Worm (Caenorhabditis elegans) whole organism, L3 larva: ENCODE results near the gene F49F1.4.
A peak's percentile ranks its signal among the peaks of the same experiment; 100 is the strongest.

Source experiments
- ZK546.5 ChIP-seq: sonication (generic microtip); optimal IDR thresholded peaks from 2 replicates; lab custom pipeline; 2017; ENCODE audit warnings: missing biosample characterization, missing genetic modification characterization
- aly-2 ChIP-seq: fragments of 150-350 bp; optimal IDR thresholded peaks from 2 replicates; lab custom pipeline; 2014; ENCODE audit warnings: missing biosample characterization, missing genetic modification characterization
- ama-1 ChIP-seq: fragments of 150-350 bp; optimal IDR thresholded peaks from 2 replicates; lab custom pipeline; 2018
- ceh-16 ChIP-seq: sonication (generic microtip); optimal IDR thresholded peaks from 2 replicates; lab custom pipeline; 2017; ENCODE audit warnings: missing biosample characterization, missing genetic modification characterization
- ceh-9 ChIP-seq: sonication (generic microtip); optimal IDR thresholded peaks from 2 replicates; lab custom pipeline; 2018; ENCODE audit warnings: missing biosample characterization, missing genetic modification characterization
- egl-27 ChIP-seq: sonication (generic microtip); optimal IDR thresholded peaks from 4 replicates; lab custom pipeline; 2017; ENCODE audit warnings: missing biosample characterization, missing genetic modification reagents, missing genetic modification characterization
- egl-5 ChIP-seq: fragments of 150-350 bp; optimal IDR thresholded peaks from 2 replicates; lab custom pipeline; 2017; ENCODE audit warnings: missing biosample characterization, missing genetic modification reagents, missing genetic modification characterization, inconsistent platforms
- elt-1 ChIP-seq: fragments of 150-350 bp; optimal IDR thresholded peaks from 2 replicates; lab custom pipeline; 2014; ENCODE audit warnings: missing biosample characterization, missing genetic modification characterization
- elt-2 ChIP-seq: sonication (generic microtip); optimal IDR thresholded peaks from 2 replicates; lab custom pipeline; 2016; ENCODE audit warnings: missing genetic modification reagents, mild to moderate bottlenecking, missing genetic modification characterization, missing compliant biosample characterization
- elt-3 ChIP-seq, 3 experiments: fragments of 150-350 bp in 1 of 3; sonication (generic microtip) in 2 of 3; optimal IDR thresholded peaks; 2 replicates in 2 of 3; 4 replicates in 1 of 3; lab custom pipeline; 2014 to 2017; ENCODE audit warnings: missing biosample characterization in 3 of 3, missing genetic modification characterization in 3 of 3
- eor-1 ChIP-seq, 2 experiments: fragments of 150-350 bp; optimal IDR thresholded peaks; 2 replicates each; lab custom pipeline; 2014 to 2018; ENCODE audit warnings: missing biosample characterization in 2 of 2, missing genetic modification characterization in 2 of 2
- fkh-10 ChIP-seq: sonication (generic microtip); optimal IDR thresholded peaks from 2 replicates; lab custom pipeline; 2017; ENCODE audit warnings: missing biosample characterization, missing genetic modification reagents, missing genetic modification characterization
- fkh-2 ChIP-seq: fragments of 150-350 bp; optimal IDR thresholded peaks from 2 replicates; lab custom pipeline; 2014; ENCODE audit warnings: missing biosample characterization, missing genetic modification reagents, missing genetic modification characterization
- fos-1 ChIP-seq: fragments of 150-350 bp; optimal IDR thresholded peaks from 2 replicates; lab custom pipeline; 2014; ENCODE audit warnings: missing biosample characterization, missing genetic modification characterization
- hmg-11 ChIP-seq: sonication (generic microtip); optimal IDR thresholded peaks from 2 replicates; lab custom pipeline; 2016; ENCODE audit warnings: missing genetic modification characterization, missing compliant biosample characterization
- jun-1 ChIP-seq: fragments of 150-350 bp; optimal IDR thresholded peaks from 2 replicates; lab custom pipeline; 2014; ENCODE audit warnings: missing biosample characterization, missing genetic modification reagents, missing genetic modification characterization
- lin-15B ChIP-seq: fragments of 150-350 bp; optimal IDR thresholded peaks from 2 replicates; lab custom pipeline; 2014; ENCODE audit warnings: missing biosample characterization, missing genetic modification characterization
- lsy-12 ChIP-seq: sonication (generic microtip); optimal IDR thresholded peaks from 2 replicates; lab custom pipeline; 2016; ENCODE audit warnings: mild to moderate bottlenecking, missing genetic modification characterization, missing compliant biosample characterization
- mdl-1 ChIP-seq: fragments of 150-350 bp; optimal IDR thresholded peaks from 2 replicates; lab custom pipeline; 2014; ENCODE audit warnings: missing biosample characterization, missing genetic modification characterization
- nfya-1 ChIP-seq: sonication (generic microtip); optimal IDR thresholded peaks from 2 replicates; lab custom pipeline; 2017; ENCODE audit warnings: missing genetic modification characterization, mild to moderate bottlenecking, missing compliant biosample characterization, antibody characterized with exemption, moderate library complexity; ENCODE audit not compliant: insufficient read depth
- nhr-11 ChIP-seq: fragments of 150-350 bp; optimal IDR thresholded peaks from 2 replicates; lab custom pipeline; 2014; ENCODE audit warnings: missing biosample characterization, missing genetic modification characterization
- nhr-12 ChIP-seq: fragments of 150-350 bp; optimal IDR thresholded peaks from 2 replicates; lab custom pipeline; 2014; ENCODE audit warnings: missing biosample characterization, missing genetic modification characterization
- nhr-237 ChIP-seq: fragments of 150-350 bp; optimal IDR thresholded peaks from 2 replicates; lab custom pipeline; 2014; ENCODE audit warnings: missing biosample characterization, missing genetic modification characterization
- nhr-28 ChIP-seq: fragments of 150-350 bp; optimal IDR thresholded peaks from 2 replicates; lab custom pipeline; 2014; ENCODE audit warnings: missing biosample characterization, missing genetic modification characterization
- nhr-43 ChIP-seq: sonication (generic microtip); optimal IDR thresholded peaks from 2 replicates; lab custom pipeline; 2016; ENCODE audit warnings: mild to moderate bottlenecking, missing genetic modification characterization, missing compliant biosample characterization; ENCODE audit not compliant: poor library complexity, severe bottlenecking
- nhr-76 ChIP-seq: fragments of 150-350 bp; sonication (generic microtip); optimal IDR thresholded peaks from 5 replicates; lab custom pipeline; 2014; ENCODE audit warnings: missing biosample characterization, missing genetic modification characterization
- pha-4 ChIP-seq: fragments of 150-350 bp; optimal IDR thresholded peaks from 2 replicates; lab custom pipeline; 2014; ENCODE audit warnings: missing biosample characterization, missing genetic modification reagents, missing genetic modification characterization
- pqm-1 ChIP-seq: fragments of 150-350 bp; optimal IDR thresholded peaks from 2 replicates; lab custom pipeline; 2017; ENCODE audit warnings: missing biosample characterization, missing genetic modification characterization, inconsistent platforms
- skn-1 ChIP-seq: fragments of 150-350 bp; optimal IDR thresholded peaks from 2 replicates; lab custom pipeline; 2014; ENCODE audit warnings: missing biosample characterization, missing genetic modification characterization
- snpc-4 ChIP-seq: fragments of 150-350 bp; optimal IDR thresholded peaks from 2 replicates; lab custom pipeline; 2014; ENCODE audit warnings: missing biosample characterization, missing genetic modification characterization
- tbx-2 ChIP-seq: sonication (generic microtip); optimal IDR thresholded peaks from 2 replicates; lab custom pipeline; 2016; ENCODE audit warnings: mild to moderate bottlenecking, missing genetic modification characterization, missing compliant biosample characterization
- unc-62 ChIP-seq: fragments of 150-350 bp; sonication (generic microtip); optimal IDR thresholded peaks from 4 replicates; lab custom pipeline; 2014; ENCODE audit warnings: missing biosample characterization, missing genetic modification reagents, missing genetic modification characterization
- ztf-11 ChIP-seq: fragments of 150-350 bp; optimal IDR thresholded peaks from 2 replicates; lab custom pipeline; 2014; ENCODE audit warnings: missing biosample characterization, missing genetic modification characterization
- ztf-4 ChIP-seq: fragments of 150-350 bp; optimal IDR thresholded peaks from 2 replicates; lab custom pipeline; 2014; ENCODE audit warnings: missing biosample characterization, missing genetic modification characterization

Gene F49F1.4

ce11 chrIV:4085787-4086262 is 29.7 kb downstream of the F49F1.4 start, which contains the start of gene C35B1.2:
TSS of gene C35B1.2 (plus strand) at chrIV:4086212.
- TF ChIP-seq lin-15B (tag; lab: Kevin White, UChicago) = peak; percentile 2
- TF ChIP-seq elt-2 (tag; lab: Kevin White, UChicago) = no peak
- no peak for TF ChIP-seq pqm-1
- no peak for TF ChIP-seq fkh-2 (tag; lab: Kevin White, UChicago)
- TF ChIP-seq nhr-43 (tag; lab: Kevin White, UChicago) = no peak
- no peak for TF ChIP-seq nhr-12
- no peak for TF ChIP-seq ceh-16
- no peak for TF ChIP-seq ztf-4 (tag; lab: Kevin White, UChicago)
- no peak for TF ChIP-seq egl-27 (tag; lab: Kevin White, UChicago)
- no peak for TF ChIP-seq tbx-2 (tag; lab: Kevin White, UChicago)
- peak; percentile 4 for TF ChIP-seq hmg-11
- peak; percentile 14 for TF ChIP-seq nfya-1 (tag; lab: Kevin White, UChicago)

ce11 chrIV:4085022-4085421 is 30.5 kb downstream of the F49F1.4 start:
- no peak for TF ChIP-seq nhr-237 (tag; lab: Kevin White, UChicago)
- TF ChIP-seq skn-1 = peak; percentile 98
- peak; percentile 30 for TF ChIP-seq pha-4
- no peak for TF ChIP-seq ZK546.5
- no peak for TF ChIP-seq ztf-4 (tag; lab: Kevin White, UChicago)
- TF ChIP-seq fkh-2 (tag; lab: Kevin White, UChicago) = no peak
- TF ChIP-seq pqm-1 = peak; percentile 47
- peak; percentile 65 for TF ChIP-seq elt-2 (tag; lab: Kevin White, UChicago)

ce11 chrIV:4084109-4084508 is 31.4 kb downstream of the F49F1.4 start, which contains the start of gene C35B1.5:
TSS of gene C35B1.5 (minus strand) at chrIV:4084209.
- no peak for TF ChIP-seq aly-2
- TF ChIP-seq elt-3 (tag; optimal IDR thresholded peaks at IDR 0.05; lab: Kevin White, UChicago) = no peak
- no peak for TF ChIP-seq eor-1 (tag; optimal IDR thresholded peaks at IDR 0.05; lab: Kevin White, UChicago)
- TF ChIP-seq fos-1 (tag; lab: Kevin White, UChicago) = no peak
- no peak for TF ChIP-seq egl-27 (tag; lab: Kevin White, UChicago)
- TF ChIP-seq egl-5 = no peak
- TF ChIP-seq pha-4 = no peak
- no peak for TF ChIP-seq nhr-76
- TF ChIP-seq lsy-12 = no peak
- no peak for TF ChIP-seq ceh-9 (tag; lab: Kevin White, UChicago)
- TF ChIP-seq ztf-11 = no peak
- TF ChIP-seq jun-1 (tag; lab: Kevin White, UChicago) = no peak
- no peak for TF ChIP-seq lin-15B (tag; lab: Kevin White, UChicago)
- TF ChIP-seq ztf-4 (tag; lab: Kevin White, UChicago) = no peak
- TF ChIP-seq mdl-1 (tag; lab: Kevin White, UChicago) = no peak

ce11 chrIV:4083094-4083493 is 32.4 kb downstream of the F49F1.4 start:
- TF ChIP-seq ama-1 (lab: Kevin White, UChicago) (peak; percentile 52), nfya-1 (tag; lab: Kevin White, UChicago) (no peak), nhr-11 (tag; lab: Kevin White, UChicago) (no peak), elt-3 (tag; optimal IDR thresholded peaks at IDR 0.05; lab: Kevin White, UChicago) (no peak)

- no peak for TF ChIP-seq egl-27 (tag; lab: Kevin White, UChicago)
- no peak for TF ChIP-seq nhr-28
- no peak for TF ChIP-seq ztf-11
- no peak for TF ChIP-seq ZK546.5
- TF ChIP-seq fkh-10 = no peak
- TF ChIP-seq nfya-1 (tag; lab: Kevin White, UChicago) = no peak
- TF ChIP-seq nhr-11 (tag; lab: Kevin White, UChicago) = no peak
- no peak for TF ChIP-seq nhr-43 (tag; lab: Kevin White, UChicago)
- no peak for TF ChIP-seq nhr-76
- TF ChIP-seq elt-1 (tag; lab: Kevin White, UChicago) = no peak
- TF ChIP-seq egl-5 = no peak
- no peak for TF ChIP-seq elt-2 (tag; lab: Kevin White, UChicago)
- no peak for TF ChIP-seq nhr-237 (tag; lab: Kevin White, UChicago)
- no peak for TF ChIP-seq unc-62 (GFP tag; lab: Kevin White, UChicago)
- TF ChIP-seq ceh-16 = no peak
- TF ChIP-seq jun-1 (tag; lab: Kevin White, UChicago) = no peak
- no peak for TF ChIP-seq snpc-4 (tag; lab: Kevin White, UChicago)
- TF ChIP-seq, all 47 proteins: peak for 0
Observed at ce11 chrIV:4082599-4082998, 32.9 kb downstream of the F49F1.4 start.
